Fruit fly (Drosophila melanogaster): ENCODE measurements around the gene CG15461.

DNA sequence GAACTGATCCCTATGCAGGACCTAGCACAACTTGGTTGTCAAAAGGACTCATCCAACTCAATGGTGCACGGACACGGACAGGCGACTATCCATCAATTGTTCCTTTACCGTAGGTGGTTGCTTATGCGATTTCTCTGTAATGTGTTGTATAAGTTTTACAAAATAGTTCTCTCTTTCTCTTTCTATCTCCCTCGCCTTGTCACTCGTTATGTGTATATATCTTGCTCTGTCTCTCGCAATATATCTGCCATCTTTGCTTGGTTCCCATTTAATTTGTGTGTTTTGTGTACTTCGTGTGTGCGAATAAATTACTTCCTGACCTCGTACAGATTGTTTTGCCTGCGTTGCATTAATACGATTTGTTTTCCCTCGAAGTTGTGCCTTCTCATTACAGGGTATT lies 15.3 kb upstream of the CG15461 start:
- TF ChIP-seq pan (optimal IDR thresholded peaks at IDR 0.05) = no peak
- no peak for TF ChIP-seq br (GFP tag; optimal IDR thresholded peaks at IDR 0.05)
- no peak for TF ChIP-seq ey (GFP tag; optimal IDR thresholded peaks at IDR 0.05)
- TF ChIP-seq lola (GFP tag; optimal IDR thresholded peaks at IDR 0.05) = no peak
- TF ChIP-seq GATAd (GFP tag; optimal IDR thresholded peaks at IDR 0.05) = no peak
- TF ChIP-seq Vsx2 (GFP tag; optimal IDR thresholded peaks at IDR 0.05; ENCODE audit: partially characterized antibody) = no peak
- TF ChIP-seq Abd-B (GFP tag; optimal IDR thresholded peaks at IDR 0.05) = no peak
- TF ChIP-seq h (GFP tag; optimal IDR thresholded peaks at IDR 0.05) = no peak
- TF ChIP-seq Myc (optimal IDR thresholded peaks at IDR 0.05) = no peak
